Worm (Caenorhabditis elegans): ENCODE results near the gene F01F1.3.
A peak's percentile ranks its signal among the peaks of the same experiment; 100 is the strongest.

The F01F1.3 gene

DNA sequence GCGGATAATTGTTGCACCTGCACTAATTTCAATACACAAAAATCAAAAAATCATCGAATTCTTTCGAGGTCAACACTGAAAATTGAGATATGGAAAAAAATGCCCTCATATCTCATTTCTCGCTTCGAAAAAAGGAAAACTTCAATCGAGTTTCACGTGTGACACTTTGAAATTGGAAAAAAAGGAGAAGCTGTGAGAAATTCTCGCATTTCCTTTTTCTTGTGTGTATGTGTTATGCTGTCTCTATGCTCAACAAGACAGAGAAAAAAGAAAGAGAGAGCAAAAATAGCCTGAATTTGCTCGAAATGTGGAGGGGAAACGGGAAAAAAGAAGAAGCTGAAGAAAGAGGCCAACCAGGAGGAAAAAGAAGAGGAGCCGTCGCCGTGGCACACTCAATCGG is 25.3 kb upstream of the F01F1.3 start:
- TF ChIP-seq F13C5.2 (tag; optimal IDR thresholded peaks at IDR 0.05) (no peak), flt-1 (GFP tag; IDR thresholded peaks at IDR 0.05) (no peak), tra-4 (tag; optimal IDR thresholded peaks at IDR 0.05) (no peak), ceh-36 (tag; optimal IDR thresholded peaks at IDR 0.05) (no peak), tbx-11 (GFP tag; IDR thresholded peaks at IDR 0.05) (no peak)

DNA sequence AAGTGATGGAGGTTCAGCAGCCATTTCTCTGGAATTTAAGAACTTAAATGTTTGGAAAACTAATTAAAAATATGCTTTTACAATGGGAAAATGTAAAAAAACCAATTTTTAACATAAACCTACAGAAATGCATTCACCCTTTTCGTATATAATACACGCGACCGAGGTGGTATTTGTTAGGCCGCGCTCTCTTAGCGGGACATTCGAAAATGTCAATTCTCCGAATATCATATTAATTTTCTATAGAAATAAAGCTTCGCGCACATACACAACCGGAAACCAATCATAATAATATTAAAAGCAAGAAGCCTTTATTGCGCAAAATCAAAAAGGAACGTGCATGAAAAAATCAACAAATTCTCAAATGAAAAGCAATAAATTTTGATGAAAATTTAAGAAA is 18.5 kb upstream of the F01F1.3 start, which contains the start of gene ddx-23:
TSS of gene ddx-23 (minus strand) at position 30 of the 400 bp plus-strand sequence.
- TF ChIP-seq pes-1 (GFP tag; IDR thresholded peaks at IDR 0.05) (no peak), ceh-36 (tag; optimal IDR thresholded peaks at IDR 0.05) (no peak), hmg-4 (GFP tag; optimal IDR thresholded peaks at IDR 0.05) (no peak), scrt-1 (GFP tag; IDR thresholded peaks at IDR 0.05) (no peak), aly-1 (tag; optimal IDR thresholded peaks at IDR 0.05) (no peak), hmbx-1 (tag; optimal IDR thresholded peaks at IDR 0.05) (no peak), tbx-37 (GFP tag; conservative IDR thresholded peaks at IDR 0.05) (no peak; the same call in 1 of the 2 replicates)

- TF ChIP-seq hmbx-1 (tag; optimal IDR thresholded peaks at IDR 0.05) = no peak
- TF ChIP-seq aly-1 (tag; optimal IDR thresholded peaks at IDR 0.05) = no peak
- peak; percentile 3 for TF ChIP-seq hmg-4 (GFP tag; optimal IDR thresholded peaks at IDR 0.05)
- no peak for TF ChIP-seq hnd-1 (tag; optimal IDR thresholded peaks at IDR 0.05)
- peak; percentile 65 for TF ChIP-seq F13C5.2 (tag; optimal IDR thresholded peaks at IDR 0.05)
- no peak for TF ChIP-seq ceh-13 (GFP tag; optimal IDR thresholded peaks at IDR 0.05)
- TF ChIP-seq ets-7 (tag; optimal IDR thresholded peaks at IDR 0.05) = no peak
- no peak for TF ChIP-seq ama-1 (optimal IDR thresholded peaks at IDR 0.05)
- TF ChIP-seq scrt-1 (GFP tag; IDR thresholded peaks at IDR 0.05) = no peak
- TF ChIP-seq sea-1 (GFP tag; conservative IDR thresholded peaks at IDR 0.05) = no peak
- no peak for TF ChIP-seq tra-4 (tag; optimal IDR thresholded peaks at IDR 0.05)
- TF ChIP-seq flt-1 (GFP tag; IDR thresholded peaks at IDR 0.05) = no peak
Measured at ce11 chrIII:5855637-5856179, 16.0 kb upstream of the F01F1.3 start, which contains the start of the genes cct-6 and alh-9. TSS of gene cct-6 (minus strand) at chrIII:5855687. TSS of gene alh-9 (plus strand) at chrIII:5856018.

DNA sequence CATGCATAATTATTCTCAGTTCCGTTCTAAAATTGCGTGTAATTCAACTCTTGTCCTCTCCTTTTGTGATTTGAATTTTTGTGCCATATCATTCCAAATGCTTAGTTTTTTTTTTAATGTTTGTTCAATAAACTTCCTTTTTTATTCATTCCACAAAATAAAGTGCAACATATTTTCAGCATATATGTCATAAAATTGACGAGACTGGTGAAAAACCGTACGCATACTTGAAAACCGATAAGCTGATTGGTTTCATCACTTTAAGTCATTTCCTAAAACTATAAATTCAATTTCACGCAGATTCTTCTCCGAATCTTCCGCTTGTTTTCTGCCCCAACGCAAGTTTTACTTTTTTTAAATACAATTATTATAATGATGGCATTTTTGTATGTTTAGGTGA is 12.7 kb upstream of the F01F1.3 start, which contains the start of gene dpf-4:
TSS of gene dpf-4 (plus strand) at position 301 of the 400 bp plus-strand sequence.
- no peak for TF ChIP-seq F13C5.2 (tag; optimal IDR thresholded peaks at IDR 0.05)
- no peak for TF ChIP-seq sea-1 (GFP tag; conservative IDR thresholded peaks at IDR 0.05)
- TF ChIP-seq hnd-1 (tag; optimal IDR thresholded peaks at IDR 0.05) = no peak
- no peak for TF ChIP-seq flt-1 (GFP tag; IDR thresholded peaks at IDR 0.05)
- no peak for TF ChIP-seq tbx-37 (GFP tag; conservative IDR thresholded peaks at IDR 0.05)
- no peak for TF ChIP-seq ceh-13 (GFP tag; optimal IDR thresholded peaks at IDR 0.05)
- no peak for TF ChIP-seq tbx-11 (GFP tag; IDR thresholded peaks at IDR 0.05)
- TF ChIP-seq hmbx-1 (tag; optimal IDR thresholded peaks at IDR 0.05) = no peak
- TF ChIP-seq ama-1 (optimal IDR thresholded peaks at IDR 0.05) = no peak
- no peak for TF ChIP-seq pes-1 (GFP tag; IDR thresholded peaks at IDR 0.05)
- TF ChIP-seq ceh-36 (tag; optimal IDR thresholded peaks at IDR 0.05) = no peak
- TF ChIP-seq tra-4 (tag; optimal IDR thresholded peaks at IDR 0.05) = no peak
- no peak for TF ChIP-seq B0310.2 (tag; optimal IDR thresholded peaks at IDR 0.05)
- no peak for TF ChIP-seq scrt-1 (GFP tag; IDR thresholded peaks at IDR 0.05)

ce11 chrIII:5863774-5864173 is 8.0 kb upstream of the F01F1.3 start, which contains the start of gene dnpp-1:
TSS of gene dnpp-1 (minus strand) at chrIII:5863803.
- TF ChIP-seq aly-1 (tag; optimal IDR thresholded peaks at IDR 0.05) (no peak), hmbx-1 (tag; optimal IDR thresholded peaks at IDR 0.05) (no peak), ama-1 (optimal IDR thresholded peaks at IDR 0.05) (no peak), tra-4 (tag; optimal IDR thresholded peaks at IDR 0.05) (no peak), scrt-1 (GFP tag; IDR thresholded peaks at IDR 0.05) (no peak), pes-1 (GFP tag; IDR thresholded peaks at IDR 0.05) (no peak), sea-1 (GFP tag; conservative IDR thresholded peaks at IDR 0.05) (no peak), F13C5.2 (tag; optimal IDR thresholded peaks at IDR 0.05) (no peak), hnd-1 (tag; optimal IDR thresholded peaks at IDR 0.05) (no peak), flt-1 (GFP tag; IDR thresholded peaks at IDR 0.05) (no peak), hmg-4 (GFP tag; optimal IDR thresholded peaks at IDR 0.05) (no peak), ets-7 (tag; optimal IDR thresholded peaks at IDR 0.05) (no peak), ceh-36 (tag; optimal IDR thresholded peaks at IDR 0.05) (no peak), ceh-13 (GFP tag; optimal IDR thresholded peaks at IDR 0.05) (no peak), B0310.2 (tag; optimal IDR thresholded peaks at IDR 0.05) (no peak), tbx-37 (GFP tag; conservative IDR thresholded peaks at IDR 0.05) (no peak)

DNA sequence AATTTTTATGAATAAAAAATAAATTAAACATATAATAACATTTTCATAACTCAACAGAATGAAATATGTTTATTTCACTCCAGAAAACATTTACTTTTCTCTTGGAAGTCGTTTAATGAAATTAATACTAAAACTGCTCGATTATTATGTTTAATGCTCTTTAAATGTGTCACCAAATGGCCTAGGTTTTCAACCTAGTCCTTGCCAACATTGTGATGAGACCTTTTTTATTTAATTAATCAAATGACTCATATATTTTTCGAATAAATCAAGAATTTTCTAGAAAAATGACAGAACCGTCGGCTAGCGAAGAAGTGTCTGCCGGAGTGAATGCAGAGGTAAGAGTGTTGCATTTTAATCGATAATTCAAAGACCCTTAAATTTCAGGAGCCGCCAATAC is 7.5 kb upstream of the F01F1.3 start, which contains the start of gene rabn-5:
TSS of gene rabn-5 (plus strand) at position 284 of the 400 bp plus-strand sequence.
- no peak for TF ChIP-seq aly-1 (tag; optimal IDR thresholded peaks at IDR 0.05)
- TF ChIP-seq flt-1 (GFP tag; IDR thresholded peaks at IDR 0.05) = no peak
- TF ChIP-seq tbx-37 (GFP tag; conservative IDR thresholded peaks at IDR 0.05) = no peak
- TF ChIP-seq pes-1 (GFP tag; IDR thresholded peaks at IDR 0.05) = no peak
- no peak for TF ChIP-seq hmg-4 (GFP tag; optimal IDR thresholded peaks at IDR 0.05)

DNA sequence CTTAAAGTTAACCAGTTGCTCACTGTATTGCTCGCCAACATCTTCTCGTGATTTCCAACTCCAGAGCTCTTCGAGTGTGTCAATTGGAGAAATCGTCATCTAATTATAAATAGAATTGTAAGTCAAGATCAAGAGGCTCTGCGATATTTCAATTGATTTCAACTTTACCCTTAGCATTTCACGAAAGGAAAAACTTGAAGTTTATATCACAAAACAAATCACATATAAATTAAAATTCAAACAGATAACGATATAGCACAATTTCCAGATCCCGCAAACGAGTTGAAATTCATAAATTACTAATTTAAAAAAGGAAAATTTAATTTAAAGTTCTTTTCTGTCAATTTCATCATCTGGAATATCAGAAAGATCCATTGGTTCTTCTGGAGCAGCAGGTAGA is 3.3 kb upstream of the F01F1.3 start, which contains the start of gene eng-1:
TSS of gene eng-1 (minus strand) at position 101 of the 400 bp plus-strand sequence.
- TF ChIP-seq flt-1 (GFP tag; IDR thresholded peaks at IDR 0.05) = no peak
- TF ChIP-seq hmbx-1 (tag; optimal IDR thresholded peaks at IDR 0.05) = no peak
- TF ChIP-seq tbx-11 (GFP tag; IDR thresholded peaks at IDR 0.05) = no peak
- no peak for TF ChIP-seq tbx-37 (GFP tag; conservative IDR thresholded peaks at IDR 0.05)
- TF ChIP-seq pes-1 (GFP tag; IDR thresholded peaks at IDR 0.05) = no peak
- no peak for TF ChIP-seq hnd-1 (tag; optimal IDR thresholded peaks at IDR 0.05)
- TF ChIP-seq scrt-1 (GFP tag; IDR thresholded peaks at IDR 0.05) = no peak
- no peak for TF ChIP-seq ets-7 (tag; optimal IDR thresholded peaks at IDR 0.05)
- no peak for TF ChIP-seq ceh-13 (GFP tag; optimal IDR thresholded peaks at IDR 0.05)
- no peak for TF ChIP-seq sea-1 (GFP tag; conservative IDR thresholded peaks at IDR 0.05)
- no peak for TF ChIP-seq F13C5.2 (tag; optimal IDR thresholded peaks at IDR 0.05)
- TF ChIP-seq ceh-36 (tag; optimal IDR thresholded peaks at IDR 0.05) = no peak
- TF ChIP-seq ama-1 (optimal IDR thresholded peaks at IDR 0.05) = no peak
- TF ChIP-seq B0310.2 (tag; optimal IDR thresholded peaks at IDR 0.05) = no peak
- TF ChIP-seq aly-1 (tag; optimal IDR thresholded peaks at IDR 0.05) = no peak
- no peak for TF ChIP-seq tra-4 (tag; optimal IDR thresholded peaks at IDR 0.05)
- no peak for TF ChIP-seq hmg-4 (GFP tag; optimal IDR thresholded peaks at IDR 0.05)
